Fruit fly (Drosophila melanogaster) whole organism, embryonic: Measurements from ENCODE around the gene CG4133.

Source experiments
- Atf3 ChIP-seq: fragments of 200-800 bp; sonication (Bioruptor generic); optimal IDR thresholded peaks from 3 replicates; lab custom pipeline; 2016; ENCODE audit warnings: missing biosample characterization, missing genetic modification characterization
- CG10147 ChIP-seq: fragments of 200-800 bp; sonication (Bioruptor generic); optimal IDR thresholded peaks from 2 replicates; lab custom pipeline; 2019; ENCODE audit warnings: missing biosample characterization, mild to moderate bottlenecking, missing genetic modification characterization, moderate library complexity
- CG1024 ChIP-seq: fragments of 200-800 bp; sonication (Bioruptor generic); IDR thresholded peaks from 2 replicates; pipeline ENCODE4 v1.3.6; 2022; ENCODE audit warnings: missing biosample characterization, missing genetic modification characterization
- CG11093 ChIP-seq: fragments of 200-800 bp; sonication (Bioruptor generic); IDR thresholded peaks from 3 replicates; pipeline ENCODE4 v1.3.6; 2022; ENCODE audit warnings: missing biosample characterization, missing genetic modification characterization
- CG11398 ChIP-seq: fragments of 200-800 bp; sonication (Bioruptor generic); optimal IDR thresholded peaks from 2 replicates; lab custom pipeline; 2016; ENCODE audit warnings: missing biosample characterization, missing genetic modification characterization
- CG13775 ChIP-seq: fragments of 200-800 bp; sonication (Bioruptor generic); optimal IDR thresholded peaks from 3 replicates; lab custom pipeline; 2017; ENCODE audit warnings: missing biosample characterization, mild to moderate bottlenecking, missing genetic modification characterization
- CG15601 ChIP-seq: fragments of 200-800 bp; sonication (Bioruptor generic); optimal IDR thresholded peaks from 3 replicates; lab custom pipeline; 2019; ENCODE audit warnings: missing biosample characterization, mild to moderate bottlenecking, missing genetic modification characterization, moderate library complexity
- CG15696 ChIP-seq: fragments of 200-800 bp; sonication (Bioruptor generic); optimal IDR thresholded peaks from 2 replicates; lab custom pipeline; 2019; ENCODE audit warnings: missing biosample characterization, mild to moderate bottlenecking, missing genetic modification characterization, moderate library complexity
- CG16779 ChIP-seq: fragments of 200-800 bp; sonication (Bioruptor generic); IDR thresholded peaks from 2 replicates; pipeline ENCODE4 v1.3.6; 2022; ENCODE audit warnings: missing biosample characterization, missing genetic modification characterization
- CG16813 ChIP-seq: fragments of 200-800 bp; sonication (Bioruptor generic); IDR thresholded peaks from 3 replicates; pipeline ENCODE4 v1.3.6; 2022; ENCODE audit warnings: missing biosample characterization, missing genetic modification characterization; ENCODE audit not compliant: partially characterized antibody
- CG17361 ChIP-seq: fragments of 200-800 bp; sonication (Bioruptor generic); IDR thresholded peaks from 3 replicates; pipeline ENCODE4 v1.3.6; 2022; ENCODE audit warnings: missing biosample characterization, missing genetic modification characterization
- CG17568 ChIP-seq: fragments of 200-800 bp; sonication (Bioruptor generic); optimal IDR thresholded peaks from 2 replicates; lab custom pipeline; 2018; ENCODE audit warnings: missing biosample characterization, mild to moderate bottlenecking, missing genetic modification characterization, moderate library complexity
- CG17802 ChIP-seq: fragments of 200-800 bp; sonication (Bioruptor generic); optimal IDR thresholded peaks from 2 replicates; lab custom pipeline; 2018; ENCODE audit warnings: missing biosample characterization, mild to moderate bottlenecking, missing genetic modification characterization, moderate library complexity
- CG33213 ChIP-seq: fragments of 200-800 bp; sonication (Bioruptor generic); optimal IDR thresholded peaks from 3 replicates; lab custom pipeline; 2016; ENCODE audit warnings: missing biosample characterization, missing genetic modification characterization
- CG34224 ChIP-seq: fragments of 200-800 bp; sonication (Bioruptor generic); IDR thresholded peaks from 3 replicates; pipeline ENCODE4 v1.3.6; 2022; ENCODE audit warnings: missing biosample characterization, missing genetic modification characterization; ENCODE audit not compliant: partially characterized antibody
- CG34376 ChIP-seq: fragments of 200-800 bp; sonication (Bioruptor generic); optimal IDR thresholded peaks from 2 replicates; lab custom pipeline; 2018; ENCODE audit warnings: missing biosample characterization, mild to moderate bottlenecking, missing genetic modification characterization
- CG4730 ChIP-seq: fragments of 200-800 bp; sonication (Bioruptor generic); IDR thresholded peaks from 2 replicates; pipeline ENCODE4 v1.3.6; 2022; ENCODE audit warnings: missing biosample characterization, missing genetic modification characterization
- CG4854 ChIP-seq: fragments of 200-800 bp; sonication (Bioruptor generic); optimal IDR thresholded peaks from 2 replicates; lab custom pipeline; 2016; ENCODE audit warnings: missing biosample characterization, missing genetic modification characterization, inconsistent platforms
- CG6272 ChIP-seq: fragments of 200-800 bp; sonication (Bioruptor generic); IDR thresholded peaks from 2 replicates; pipeline ENCODE4 v1.3.6; 2022; ENCODE audit warnings: missing biosample characterization, missing genetic modification characterization
- CG8765 ChIP-seq: fragments of 200-800 bp; sonication (Bioruptor generic); IDR thresholded peaks from 2 replicates; pipeline ENCODE4 v1.3.6; 2022; ENCODE audit warnings: missing biosample characterization, missing genetic modification characterization
- CG8924 ChIP-seq: fragments of 200-800 bp; optimal IDR thresholded peaks from 3 replicates; lab custom pipeline; 2019; ENCODE audit warnings: missing biosample characterization, mild to moderate bottlenecking, missing genetic modification characterization, moderate library complexity
- CG9817 ChIP-seq: fragments of 200-800 bp; sonication (Bioruptor generic); optimal IDR thresholded peaks from 2 replicates; lab custom pipeline; 2018; ENCODE audit warnings: missing biosample characterization, mild to moderate bottlenecking, missing genetic modification characterization, moderate library complexity
- CkIIα-i1 ChIP-seq: fragments of 200-800 bp; sonication (Bioruptor generic); IDR thresholded peaks from 2 replicates; pipeline ENCODE4 v1.3.6; 2022; ENCODE audit warnings: missing biosample characterization, missing genetic modification characterization
- Dbx ChIP-seq: fragments of 200-800 bp; sonication (Bioruptor generic); IDR thresholded peaks from 3 replicates; pipeline ENCODE4 v1.3.6; 2022; ENCODE audit warnings: missing biosample characterization, missing genetic modification characterization
- Dek ChIP-seq: fragments of 200-800 bp; sonication (Bioruptor generic); optimal IDR thresholded peaks from 3 replicates; lab custom pipeline; 2019; ENCODE audit warnings: missing biosample characterization, mild to moderate bottlenecking, missing genetic modification characterization, moderate library complexity
- HmgZ ChIP-seq: fragments of 200-800 bp; sonication (Bioruptor generic); optimal IDR thresholded peaks from 2 replicates; lab custom pipeline; 2018; ENCODE audit warnings: missing biosample characterization, mild to moderate bottlenecking, missing genetic modification characterization
- MBD-R2 ChIP-seq: fragments of 200-800 bp; sonication (Bioruptor generic); IDR thresholded peaks from 2 replicates; pipeline ENCODE4 v1.3.6; 2022; ENCODE audit warnings: missing biosample characterization, missing genetic modification characterization
- MESR4 ChIP-seq: fragments of 200-800 bp; sonication (Bioruptor generic); optimal IDR thresholded peaks from 2 replicates; lab custom pipeline; 2018; ENCODE audit warnings: missing biosample characterization, mild to moderate bottlenecking, missing genetic modification characterization, moderate library complexity
- Scr ChIP-seq: fragments of 200-800 bp; sonication (Bioruptor generic); IDR thresholded peaks from 2 replicates; pipeline ENCODE4 v1.3.6; 2022; ENCODE audit warnings: missing biosample characterization, missing genetic modification characterization; ENCODE audit not compliant: partially characterized antibody
- Sry-δ ChIP-seq: fragments of 200-800 bp; sonication (Bioruptor generic); optimal IDR thresholded peaks from 2 replicates; lab custom pipeline; 2016; ENCODE audit warnings: missing biosample characterization, missing genetic modification characterization
- Vsx1 ChIP-seq: fragments of 200-800 bp; sonication (Bioruptor generic); optimal IDR thresholded peaks from 2 replicates; lab custom pipeline; 2017; ENCODE audit warnings: missing biosample characterization, mild to moderate bottlenecking, missing genetic modification characterization, missing genetic modification reagents
- Xrp1 ChIP-seq: fragments of 200-800 bp; sonication (Bioruptor generic); IDR thresholded peaks from 2 replicates; pipeline ENCODE4 v1.3.6; 2022; ENCODE audit warnings: missing biosample characterization, missing genetic modification characterization
- cad ChIP-seq: fragments of >200 bp; optimal IDR thresholded peaks from 2 replicates; lab custom pipeline; 2017; ENCODE audit warnings: missing biosample characterization, missing genetic modification characterization
- caup ChIP-seq: fragments of 200-800 bp; sonication (Bioruptor generic); optimal IDR thresholded peaks from 3 replicates; lab custom pipeline; 2017; ENCODE audit warnings: missing biosample characterization, mild to moderate bottlenecking, missing genetic modification characterization, moderate library complexity; ENCODE audit not compliant: severe bottlenecking
- chn ChIP-seq: fragments of 200-800 bp; sonication (Bioruptor generic); optimal IDR thresholded peaks from 2 replicates; lab custom pipeline; 2016; ENCODE audit warnings: missing biosample characterization, missing genetic modification characterization
- cwo ChIP-seq: fragments of 200-800 bp; sonication (Bioruptor generic); optimal IDR thresholded peaks from 3 replicates; lab custom pipeline; 2017; ENCODE audit warnings: missing biosample characterization, missing genetic modification characterization, mild to moderate bottlenecking, moderate library complexity, missing genetic modification reagents
- dmrt11E ChIP-seq: fragments of 200-800 bp; sonication (Bioruptor generic); optimal IDR thresholded peaks from 3 replicates; lab custom pipeline; 2018; ENCODE audit warnings: missing biosample characterization, mild to moderate bottlenecking, missing genetic modification characterization, moderate library complexity
- ewg ChIP-seq: fragments of 200-800 bp; sonication (Bioruptor generic); optimal IDR thresholded peaks from 3 replicates; lab custom pipeline; 2017; ENCODE audit warnings: mild to moderate bottlenecking, missing biosample characterization, missing genetic modification reagents, missing genetic modification characterization
- gfzf ChIP-seq: fragments of 200-800 bp; sonication (Bioruptor generic); optimal IDR thresholded peaks from 2 replicates; lab custom pipeline; 2016; ENCODE audit warnings: missing biosample characterization, mild to moderate bottlenecking, missing genetic modification characterization, moderate library complexity
- pho ChIP-seq: fragments of 200-800 bp; sonication (Bioruptor generic); optimal IDR thresholded peaks from 2 replicates; lab custom pipeline; 2016; ENCODE audit warnings: missing biosample characterization, missing genetic modification characterization
- prd ChIP-seq, 3 experiments: fragments of >200 bp in 2 of 3; fragments of 200-800 bp in 1 of 3; sonication (Bioruptor generic) in 1 of 3; optimal IDR thresholded peaks in 2 of 3; IDR thresholded peaks in 1 of 3; 2 replicates in 2 of 3; 3 replicates in 1 of 3; pipeline versions ENCODE4 v1.3.6 to Lab custom; 2017 to 2022; ENCODE audit warnings: missing biosample characterization in 1 of 3, missing genetic modification characterization in 1 of 3
- run ChIP-seq: fragments of 200-800 bp; sonication (Bioruptor generic); optimal IDR thresholded peaks from 3 replicates; lab custom pipeline; 2018; ENCODE audit warnings: missing biosample characterization, mild to moderate bottlenecking, missing genetic modification characterization
- sc ChIP-seq, 3 experiments: fragments of >200 bp in 2 of 3; fragments of 200-800 bp in 1 of 3; sonication (Bioruptor generic) in 1 of 3; optimal IDR thresholded peaks; 2 replicates in 2 of 3; 3 replicates in 1 of 3; lab custom pipeline; 2017; ENCODE audit warnings: mild to moderate bottlenecking in 1 of 3, missing biosample characterization in 1 of 3, missing genetic modification characterization in 1 of 3, missing genetic modification reagents in 1 of 3
- schlank ChIP-seq: fragments of 200-800 bp; sonication (Bioruptor generic); optimal IDR thresholded peaks from 2 replicates; lab custom pipeline; 2018; ENCODE audit warnings: missing biosample characterization, mild to moderate bottlenecking, missing genetic modification characterization
- slou ChIP-seq: fragments of 200-800 bp; sonication (Bioruptor generic); optimal IDR thresholded peaks from 3 replicates; lab custom pipeline; 2016; ENCODE audit warnings: missing biosample characterization, missing genetic modification characterization
- tna ChIP-seq: fragments of 200-800 bp; sonication (Bioruptor generic); IDR thresholded peaks from 2 replicates; pipeline ENCODE4 v1.3.6; 2022; ENCODE audit warnings: missing biosample characterization, missing genetic modification characterization; ENCODE audit not compliant: partially characterized antibody
- wdn ChIP-seq: fragments of 200-800 bp; sonication (Bioruptor generic); IDR thresholded peaks from 2 replicates; pipeline ENCODE4 v1.3.6; 2022; ENCODE audit warnings: missing biosample characterization, missing genetic modification characterization

The CG4133 gene

DNA sequence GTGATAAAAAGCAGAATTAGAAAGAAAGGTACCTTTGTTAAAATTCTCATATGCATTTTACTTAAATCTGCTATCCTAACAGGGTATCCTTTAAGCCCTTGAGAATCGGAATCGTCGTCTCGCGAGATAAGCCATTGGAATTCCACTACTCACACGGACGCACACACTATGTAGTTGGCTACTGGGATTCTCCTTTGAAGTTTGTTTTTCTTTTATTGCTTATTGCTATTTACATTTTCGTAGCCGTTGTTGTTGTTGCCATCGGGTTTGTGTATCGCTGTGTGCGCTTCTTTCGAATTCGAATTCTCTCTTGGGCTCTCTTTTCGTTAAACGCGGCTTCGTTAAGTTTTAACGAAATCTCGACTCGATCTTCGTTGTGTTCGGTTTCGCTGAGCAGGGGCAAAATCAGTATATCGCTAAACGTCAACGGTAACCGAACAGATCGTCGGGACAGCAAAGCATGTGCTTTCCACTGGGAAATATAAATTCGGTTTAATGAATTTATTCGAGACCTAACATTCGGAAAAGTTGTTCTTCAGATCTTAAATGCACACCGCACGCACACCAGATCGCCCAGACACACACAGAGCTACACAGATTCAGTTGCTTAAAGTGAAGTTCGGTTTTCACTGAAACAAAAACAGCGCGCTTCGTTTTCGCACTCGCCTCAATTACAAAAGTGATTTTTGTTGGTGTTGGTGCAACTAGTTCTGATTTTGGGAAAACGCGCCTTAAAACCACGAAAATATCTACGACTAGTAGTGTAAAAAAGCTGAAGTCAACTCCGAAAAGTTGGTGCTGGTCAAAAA, 24.3 kb upstream of the CG4133 start, which contains the start of gene ex (continued):
- no peak; the same call in 1 of the 2 replicates for TF ChIP-seq MBD-R2
- TF ChIP-seq CG9817 (tag; lab: Kevin White, UChicago), result peak; percentile 13
- TF ChIP-seq CG8765 (GFP tag; lab: Robert Waterston, UW), result no peak
- TF ChIP-seq HmgZ, result peak; percentile 65
- TF ChIP-seq Vsx1, result peak; percentile 62
- no peak for TF ChIP-seq chn (GFP tag; lab: Kevin White, UChicago)
- peak; percentile 29 for TF ChIP-seq CG33213 (GFP tag; lab: Kevin White, UChicago)
- TF ChIP-seq CG8924 (tag; lab: Kevin White, UChicago), result peak; percentile 84
- TF ChIP-seq Dek (tag; lab: Kevin White, UChicago), result peak; percentile 44
- no peak for TF ChIP-seq pho (GFP tag; lab: Kevin White, UChicago)
- no peak for TF ChIP-seq CG17361
- TF ChIP-seq Atf3 (GFP tag; lab: Kevin White, UChicago), result no peak
- peak; percentile 37 for TF ChIP-seq ewg (GFP tag; lab: Kevin White, UChicago)
- TF ChIP-seq tna (GFP tag; lab: Robert Waterston, UW), result no peak
- TF ChIP-seq CG34224, result no peak
- TF ChIP-seq CG15696 (tag; lab: Kevin White, UChicago), result peak; percentile 67
- TF ChIP-seq MESR4 (GFP tag; lab: Kevin White, UChicago), result no peak
- peak; percentile 51; the same call in 1 of the 3 replicates for TF ChIP-seq Dbx (GFP tag; lab: Robert Waterston, UW)
- no peak for TF ChIP-seq Scr (GFP tag; lab: Robert Waterston, UW)
- TF ChIP-seq wdn (GFP tag; lab: Robert Waterston, UW), result no peak
- no peak for TF ChIP-seq CG6272 (GFP tag; lab: Robert Waterston, UW)
- no peak for TF ChIP-seq CG16813 (GFP tag; lab: Robert Waterston, UW)
- TF ChIP-seq CG4854 (GFP tag; lab: Kevin White, UChicago), result peak; percentile 31
- no peak for TF ChIP-seq sc (optimal IDR thresholded peaks at IDR 0.05; lab: Kevin White, UChicago)
- TF ChIP-seq sc (GFP tag; optimal IDR thresholded peaks at IDR 0.05; lab: Kevin White, UChicago), result peak; percentile 52
- peak; percentile 34 for TF ChIP-seq CG10147 (GFP tag; lab: Kevin White, UChicago)
- no peak for TF ChIP-seq Sry-δ (GFP tag; lab: Kevin White, UChicago)
- no peak for TF ChIP-seq prd (optimal IDR thresholded peaks at IDR 0.05; lab: Kevin White, UChicago)
- no peak for TF ChIP-seq prd (GFP tag; IDR thresholded peaks at IDR 0.05; lab: Robert Waterston, UW)
- TF ChIP-seq CG34376 (GFP tag; lab: Kevin White, UChicago), result peak; percentile 76
- peak; percentile 61 for TF ChIP-seq cad (GFP tag; lab: Kevin White, UChicago)
- TF ChIP-seq slou, result no peak
- peak; percentile 40 for TF ChIP-seq cwo (GFP tag; lab: Kevin White, UChicago)
- peak; percentile 75 for TF ChIP-seq caup (GFP tag; lab: Kevin White, UChicago)
- no peak for TF ChIP-seq gfzf (GFP tag; lab: Kevin White, UChicago)
- TF ChIP-seq CG17568 (GFP tag; lab: Kevin White, UChicago), result peak; percentile 90
- peak; percentile 74 for TF ChIP-seq schlank
- no peak for TF ChIP-seq CG11093
- peak; percentile 41 for TF ChIP-seq dmrt11E (tag; lab: Kevin White, UChicago)
- no peak for TF ChIP-seq CkIIα-i1 (GFP tag; lab: Robert Waterston, UW)
- TF ChIP-seq CG17802 (tag; lab: Kevin White, UChicago), result no peak
- peak; percentile 60 for TF ChIP-seq Xrp1 (GFP tag; lab: Robert Waterston, UW)
- no peak for TF ChIP-seq CG1024
- peak; percentile 26 for TF ChIP-seq run (tag; lab: Kevin White, UChicago)
- TF ChIP-seq CG11398 (GFP tag; lab: Kevin White, UChicago), result peak; percentile 74
- no peak for TF ChIP-seq CG13775
- TF ChIP-seq CG4730 (GFP tag; lab: Robert Waterston, UW), result no peak
- TF ChIP-seq CG15601 (tag; lab: Kevin White, UChicago), result peak; percentile 78
- TF ChIP-seq CG16779 (GFP tag; lab: Robert Waterston, UW), result no peak
